Fruit fly (Drosophila melanogaster) whole organism, embryonic: Measurements from ENCODE around the gene Gpdh3.

Experiments used
- Asciz ChIP-seq: fragments of 200-800 bp; sonication (Bioruptor generic); optimal IDR thresholded peaks from 2 replicates; lab custom pipeline; 2017; ENCODE audit warnings: missing biosample characterization, mild to moderate bottlenecking, missing genetic modification characterization, missing genetic modification reagents
- CG14667 ChIP-seq: fragments of 200-800 bp; sonication (Bioruptor generic); IDR thresholded peaks from 2 replicates; pipeline ENCODE4 v1.3.6; 2022; ENCODE audit warnings: missing biosample characterization, missing genetic modification characterization
- CG1529 ChIP-seq: fragments of 200-800 bp; sonication (Bioruptor generic); optimal IDR thresholded peaks from 3 replicates; lab custom pipeline; 2018; ENCODE audit warnings: missing biosample characterization, missing genetic modification characterization
- CG16863 ChIP-seq: fragments of 200-800 bp; sonication (Bioruptor generic); optimal IDR thresholded peaks from 3 replicates; lab custom pipeline; 2016; ENCODE audit warnings: missing biosample characterization, missing genetic modification characterization
- CG17385 ChIP-seq: fragments of 200-800 bp; sonication (Bioruptor generic); optimal IDR thresholded peaks from 3 replicates; lab custom pipeline; 2018; ENCODE audit warnings: missing biosample characterization, mild to moderate bottlenecking, missing genetic modification characterization
- CG31388 ChIP-seq: fragments of 200-800 bp; sonication (Bioruptor generic); optimal IDR thresholded peaks from 2 replicates; lab custom pipeline; 2016; ENCODE audit warnings: missing biosample characterization, missing genetic modification characterization
- CG32772 ChIP-seq: fragments of 200-800 bp; sonication (Bioruptor generic); IDR thresholded peaks from 2 replicates; pipeline ENCODE4 v1.3.6; 2022; ENCODE audit warnings: missing biosample characterization, missing genetic modification characterization
- CG3726 ChIP-seq: fragments of 200-800 bp; sonication (Bioruptor generic); IDR thresholded peaks from 3 replicates; pipeline ENCODE4, ENCODE4 v1.3.6; 2022; ENCODE audit warnings: missing biosample characterization, missing genetic modification characterization
- CG6254 ChIP-seq: fragments of 200-800 bp; sonication (Bioruptor generic); optimal IDR thresholded peaks from 3 replicates; lab custom pipeline; 2017; ENCODE audit warnings: mild to moderate bottlenecking, missing biosample characterization, missing genetic modification reagents, missing genetic modification characterization
- CG6765 ChIP-seq: fragments of 200-800 bp; sonication (Bioruptor generic); optimal IDR thresholded peaks from 3 replicates; lab custom pipeline; 2017; ENCODE audit warnings: missing biosample characterization, mild to moderate bottlenecking, missing genetic modification characterization
- CG7928 ChIP-seq: fragments of 200-800 bp; sonication (Bioruptor generic); optimal IDR thresholded peaks from 2 replicates; lab custom pipeline; 2017; ENCODE audit warnings: missing biosample characterization, mild to moderate bottlenecking, missing genetic modification characterization
- CG9876 ChIP-seq: fragments of 200-800 bp; sonication (Bioruptor generic); optimal IDR thresholded peaks from 2 replicates; lab custom pipeline; 2016; ENCODE audit warnings: missing biosample characterization, missing genetic modification characterization
- Dbx ChIP-seq: fragments of 200-800 bp; sonication (Bioruptor generic); IDR thresholded peaks from 3 replicates; pipeline ENCODE4 v1.3.6; 2022; ENCODE audit warnings: missing biosample characterization, missing genetic modification characterization
- Deaf1 ChIP-seq: fragments of 200-800 bp; optimal IDR thresholded peaks from 3 replicates; lab custom pipeline; 2019; ENCODE audit warnings: missing biosample characterization, mild to moderate bottlenecking, missing genetic modification characterization, moderate library complexity
- Dll ChIP-seq: fragments of 200-800 bp; sonication (Bioruptor generic); IDR thresholded peaks from 4 replicates; pipeline ENCODE4 v1.3.6; 2022; ENCODE audit warnings: missing biosample characterization, missing genetic modification characterization; ENCODE audit not compliant: partially characterized antibody
- Ets97D ChIP-seq: fragments of 200-800 bp; sonication (Bioruptor generic); optimal IDR thresholded peaks from 3 replicates; lab custom pipeline; 2016; ENCODE audit warnings: missing biosample characterization, missing genetic modification characterization
- HmgD ChIP-seq: fragments of 200-800 bp; sonication (Bioruptor generic); optimal IDR thresholded peaks from 3 replicates; lab custom pipeline; 2016; ENCODE audit warnings: missing biosample characterization, missing genetic modification characterization
- Kr ChIP-seq: fragments of 200-800 bp; sonication (Bioruptor generic); optimal IDR thresholded peaks from 2 replicates; lab custom pipeline; 2017; ENCODE audit warnings: missing biosample characterization, mild to moderate bottlenecking, missing genetic modification characterization
- MESR4 ChIP-seq: fragments of 200-800 bp; sonication (Bioruptor generic); optimal IDR thresholded peaks from 2 replicates; lab custom pipeline; 2018; ENCODE audit warnings: missing biosample characterization, mild to moderate bottlenecking, missing genetic modification characterization, moderate library complexity
- Med ChIP-seq: fragments of 200-800 bp; sonication (Bioruptor generic); peaks from one replicate; lab custom pipeline; 2016; ENCODE audit warnings: missing biosample characterization, missing genetic modification characterization, mild to moderate bottlenecking, inconsistent platforms, moderate library complexity
- Mrtf ChIP-seq: fragments of 200-800 bp; sonication (Bioruptor generic); IDR thresholded peaks from 3 replicates; pipeline ENCODE4 v1.3.6; 2022; ENCODE audit warnings: missing biosample characterization, missing genetic modification characterization
- Nf-YA ChIP-seq: fragments of 200-800 bp; sonication (Bioruptor generic); IDR thresholded peaks from 2 replicates; pipeline ENCODE4 v1.3.6; 2022; ENCODE audit warnings: missing biosample characterization, missing genetic modification characterization
- Sry-β ChIP-seq: fragments of 200-800 bp; sonication (Bioruptor generic); optimal IDR thresholded peaks from 2 replicates; lab custom pipeline; 2018; ENCODE audit warnings: missing biosample characterization, mild to moderate bottlenecking, missing genetic modification characterization, moderate library complexity
- Stat92E ChIP-seq, 3 experiments: fragments of >200 bp in 2 of 3; fragments of 200-800 bp in 1 of 3; sonication (Bioruptor generic) in 1 of 3; optimal IDR thresholded peaks; 2 replicates each; lab custom pipeline; 2017 to 2019; ENCODE audit warnings: missing biosample characterization in 3 of 3, missing genetic modification characterization in 3 of 3, mild to moderate bottlenecking in 1 of 3, moderate library complexity in 1 of 3
- ase ChIP-seq: fragments of 200-800 bp; sonication (Bioruptor generic); IDR thresholded peaks from 3 replicates; pipeline ENCODE4 v1.3.6; 2022; ENCODE audit warnings: missing biosample characterization, missing genetic modification characterization
- ato ChIP-seq: fragments of 200-800 bp; sonication (Bioruptor generic); IDR thresholded peaks from 2 replicates; pipeline ENCODE4 v1.3.6; 2022; ENCODE audit warnings: missing biosample characterization, missing genetic modification characterization; ENCODE audit not compliant: partially characterized antibody
- bcd ChIP-seq: fragments of 200-800 bp; sonication (Bioruptor generic); optimal IDR thresholded peaks from 2 replicates; lab custom pipeline; 2017; ENCODE audit warnings: missing biosample characterization, mild to moderate bottlenecking, missing genetic modification characterization
- chinmo ChIP-seq: fragments of 200-800 bp; sonication (Bioruptor generic); IDR thresholded peaks from 4 replicates; pipeline ENCODE4 v1.3.6; 2022; ENCODE audit warnings: missing biosample characterization, missing genetic modification characterization; ENCODE audit not compliant: partially characterized antibody
- chm ChIP-seq: fragments of 200-800 bp; sonication (Bioruptor generic); IDR thresholded peaks from 2 replicates; pipeline ENCODE4 v1.3.6; 2022; ENCODE audit warnings: missing biosample characterization, missing genetic modification characterization
- dati ChIP-seq: fragments of 200-800 bp; sonication (Bioruptor generic); IDR thresholded peaks from 2 replicates; pipeline ENCODE4 v1.3.6; 2022; ENCODE audit warnings: missing biosample characterization, missing genetic modification characterization
- dimm ChIP-seq: fragments of 200-800 bp; sonication (Bioruptor generic); IDR thresholded peaks from 2 replicates; pipeline ENCODE4 v1.3.6; 2022; ENCODE audit warnings: missing biosample characterization, missing genetic modification characterization
- dmrt11E ChIP-seq: fragments of 200-800 bp; sonication (Bioruptor generic); optimal IDR thresholded peaks from 3 replicates; lab custom pipeline; 2018; ENCODE audit warnings: missing biosample characterization, mild to moderate bottlenecking, missing genetic modification characterization, moderate library complexity
- dmrt99B ChIP-seq: fragments of 200-800 bp; sonication (Bioruptor generic); optimal IDR thresholded peaks from 2 replicates; lab custom pipeline; 2018; ENCODE audit warnings: missing biosample characterization, mild to moderate bottlenecking, missing genetic modification characterization, moderate library complexity
- ems ChIP-seq: fragments of 200-800 bp; sonication (Bioruptor generic); optimal IDR thresholded peaks from 3 replicates; lab custom pipeline; 2016; ENCODE audit warnings: missing biosample characterization, missing genetic modification characterization
- gce ChIP-seq: fragments of 200-800 bp; sonication (Bioruptor generic); IDR thresholded peaks from 3 replicates; pipeline ENCODE4 v1.3.6; 2022; ENCODE audit warnings: missing biosample characterization, missing genetic modification characterization
- gfzf ChIP-seq: fragments of 200-800 bp; sonication (Bioruptor generic); optimal IDR thresholded peaks from 2 replicates; lab custom pipeline; 2016; ENCODE audit warnings: missing biosample characterization, mild to moderate bottlenecking, missing genetic modification characterization, moderate library complexity
- gro ChIP-seq: fragments of 200-800 bp; sonication (Bioruptor generic); optimal IDR thresholded peaks from 2 replicates; lab custom pipeline; 2016; ENCODE audit warnings: missing biosample characterization, missing genetic modification characterization
- her ChIP-seq: fragments of 200-800 bp; sonication (Bioruptor generic); optimal IDR thresholded peaks from 2 replicates; lab custom pipeline; 2016; ENCODE audit warnings: missing biosample characterization, missing genetic modification characterization
- jumu ChIP-seq: fragments of 200-800 bp; sonication (Bioruptor generic); optimal IDR thresholded peaks from 3 replicates; lab custom pipeline; 2016; ENCODE audit warnings: missing biosample characterization, missing genetic modification characterization
- kah ChIP-seq: fragments of 200-800 bp; sonication (Bioruptor generic); optimal IDR thresholded peaks from 2 replicates; lab custom pipeline; 2018; ENCODE audit warnings: missing biosample characterization, mild to moderate bottlenecking, missing genetic modification characterization
- nerfin-1 ChIP-seq: fragments of 200-800 bp; sonication (Bioruptor generic); optimal IDR thresholded peaks from 3 replicates; lab custom pipeline; 2019; ENCODE audit warnings: missing biosample characterization, mild to moderate bottlenecking, missing genetic modification characterization, moderate library complexity
- pho ChIP-seq: fragments of 200-800 bp; sonication (Bioruptor generic); optimal IDR thresholded peaks from 2 replicates; lab custom pipeline; 2016; ENCODE audit warnings: missing biosample characterization, missing genetic modification characterization
- pros ChIP-seq: fragments of 200-800 bp; sonication (Bioruptor generic); optimal IDR thresholded peaks from 3 replicates; lab custom pipeline; 2019; ENCODE audit warnings: missing biosample characterization, mild to moderate bottlenecking, missing genetic modification characterization, moderate library complexity
- repo ChIP-seq: fragments of 200-800 bp; sonication (Bioruptor generic); optimal IDR thresholded peaks from 2 replicates; lab custom pipeline; 2016; ENCODE audit warnings: missing biosample characterization, missing genetic modification characterization
- tgo ChIP-seq: fragments of 200-800 bp; sonication (Bioruptor generic); IDR thresholded peaks from 3 replicates; pipeline ENCODE4 v1.3.6; 2022; ENCODE audit warnings: missing biosample characterization, missing genetic modification characterization
- tna ChIP-seq: fragments of 200-800 bp; sonication (Bioruptor generic); IDR thresholded peaks from 2 replicates; pipeline ENCODE4 v1.3.6; 2022; ENCODE audit warnings: missing biosample characterization, missing genetic modification characterization; ENCODE audit not compliant: partially characterized antibody

Gpdh3 gene

DNA sequence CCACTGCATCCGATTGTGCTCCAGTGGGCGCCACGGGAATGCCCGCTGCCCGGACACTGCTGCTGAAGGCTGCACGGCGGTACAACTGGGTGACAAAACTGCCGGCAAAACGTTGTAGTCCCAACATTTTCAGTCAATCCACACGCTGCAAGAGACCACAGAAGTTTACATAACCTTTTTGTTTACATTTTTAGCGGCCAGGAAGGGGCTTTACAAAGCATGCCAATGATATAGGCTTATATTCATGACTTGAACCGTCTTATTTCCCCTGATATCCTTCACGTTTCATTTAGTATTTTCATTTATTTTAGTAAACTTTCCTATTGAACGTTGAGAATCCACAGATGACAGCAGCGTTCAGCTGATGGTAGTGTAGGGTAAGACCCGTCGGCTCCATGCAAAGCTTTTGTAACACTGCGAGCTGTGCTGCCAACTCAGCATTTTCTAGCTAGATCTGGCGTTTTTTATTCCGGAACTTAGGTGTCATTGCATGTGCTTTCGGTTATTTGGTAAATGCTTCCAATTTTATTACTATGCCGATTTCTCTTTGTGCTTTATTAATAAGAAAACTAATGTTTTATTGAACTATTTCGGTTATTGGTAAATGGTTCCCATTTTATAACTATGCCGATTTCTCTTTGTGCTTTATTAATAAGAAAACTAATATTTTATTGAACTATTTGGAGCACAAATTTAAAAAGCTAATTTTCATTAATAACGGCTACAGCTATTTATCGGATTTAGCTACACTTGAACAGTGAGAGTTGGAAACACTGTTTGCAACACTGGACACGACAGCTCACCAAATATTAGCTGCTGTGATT is 28.9 kb downstream of the Gpdh3 start, which contains the start of the genes CG13850 and lqfR (continued):
- TF ChIP-seq CG6254 (no peak), Deaf1 (tag; lab: Kevin White, UChicago) (no peak), ems (GFP tag; lab: Kevin White, UChicago) (peak; percentile 80), Mrtf (GFP tag; lab: Robert Waterston, UW) (peak; percentile 40; the same call in 1 of the 3 replicates), Asciz (GFP tag; lab: Kevin White, UChicago) (peak; percentile 35), CG31388 (GFP tag; lab: Kevin White, UChicago) (no peak), dati (GFP tag; lab: Robert Waterston, UW) (no peak), repo (GFP tag; lab: Kevin White, UChicago) (peak; percentile 70), CG1529 (GFP tag; lab: Kevin White, UChicago) (peak; percentile 44), dmrt11E (tag; lab: Kevin White, UChicago) (peak; percentile 68), CG32772 (GFP tag; lab: Robert Waterston, UW) (no peak), Ets97D (GFP tag; lab: Kevin White, UChicago) (peak; percentile 70), tgo (GFP tag; lab: Robert Waterston, UW) (peak; percentile 57; the same call in 2 of the 3 replicates), kah (GFP tag; lab: Kevin White, UChicago) (no peak), dmrt99B (tag; lab: Kevin White, UChicago) (no peak), ato (no peak), CG17385 (GFP tag; lab: Kevin White, UChicago) (peak; percentile 67), Sry-β (GFP tag; lab: Kevin White, UChicago) (peak; percentile 97), jumu (GFP tag; lab: Kevin White, UChicago) (peak; percentile 81), CG7928 (GFP tag; lab: Kevin White, UChicago) (peak; percentile 22), gfzf (GFP tag; lab: Kevin White, UChicago) (peak; percentile 28), Nf-YA (GFP tag; lab: Robert Waterston, UW) (no peak), gce (no peak), bcd (GFP tag; lab: Kevin White, UChicago) (peak; percentile 84), Dbx (GFP tag; lab: Robert Waterston, UW) (peak; percentile 69), pros (GFP tag; lab: Kevin White, UChicago) (no peak), CG14667 (GFP tag; lab: Robert Waterston, UW) (peak; percentile 25; the same call in 1 of the 2 replicates), CG6765 (GFP tag; lab: Kevin White, UChicago) (peak; percentile 57), nerfin-1 (tag; lab: Kevin White, UChicago) (peak; percentile 33), Dll (no peak), MESR4 (peak; percentile 28), chinmo (GFP tag; lab: Robert Waterston, UW) (no peak), CG9876 (peak; percentile 78), dimm (GFP tag; lab: Robert Waterston, UW) (no peak), gro (peak; percentile 48), Stat92E (GFP tag; optimal IDR thresholded peaks at IDR 0.05; lab: Kevin White, UChicago) (no peak), Med (GFP tag; lab: Kevin White, UChicago) (peak; percentile 96), ase (GFP tag; lab: Robert Waterston, UW) (0 out of 3 replicates have a peak, but pooled peaks have one; percentile 39), tna (GFP tag; lab: Robert Waterston, UW) (no peak), CG3726 (GFP tag; lab: Robert Waterston, UW) (no peak), HmgD (GFP tag; lab: Kevin White, UChicago) (peak; percentile 76), pho (GFP tag; lab: Kevin White, UChicago) (peak; percentile 86), CG16863 (GFP tag; lab: Kevin White, UChicago) (peak; percentile 65), chm (GFP tag; lab: Robert Waterston, UW) (no peak), her (GFP tag; lab: Kevin White, UChicago) (peak; percentile 52), Kr (GFP tag; lab: Kevin White, UChicago) (no peak)
